Fruit fly (Drosophila melanogaster) whole organism, embryonic: ENCODE measurements around the gene gNacalpha.

ENCODE experiments used
- B-H1 ChIP-seq: fragments of 200-800 bp; sonication (Bioruptor generic); IDR thresholded peaks from 3 replicates; pipeline ENCODE4 v1.3.6; 2022; ENCODE audit warnings: missing biosample characterization, missing genetic modification characterization
- CG10321 ChIP-seq: fragments of 200-800 bp; sonication (Bioruptor generic); IDR thresholded peaks from 2 replicates; pipeline ENCODE4 v1.3.6; 2022; ENCODE audit warnings: missing biosample characterization, missing genetic modification characterization
- CG10565 ChIP-seq: fragments of 200-800 bp; sonication (Bioruptor generic); optimal IDR thresholded peaks from 3 replicates; lab custom pipeline; 2016; ENCODE audit warnings: missing biosample characterization, mild to moderate bottlenecking, missing genetic modification characterization
- CG11504 ChIP-seq: fragments of 200-800 bp; sonication (Bioruptor generic); optimal IDR thresholded peaks from 3 replicates; lab custom pipeline; 2019; ENCODE audit warnings: missing biosample characterization, mild to moderate bottlenecking, missing genetic modification characterization, moderate library complexity
- CG1603 ChIP-seq: fragments of 200-800 bp; sonication (Bioruptor generic); optimal IDR thresholded peaks from 2 replicates; lab custom pipeline; 2019; ENCODE audit warnings: missing biosample characterization, mild to moderate bottlenecking, missing genetic modification characterization, moderate library complexity
- CG16779 ChIP-seq: fragments of 200-800 bp; sonication (Bioruptor generic); IDR thresholded peaks from 2 replicates; pipeline ENCODE4 v1.3.6; 2022; ENCODE audit warnings: missing biosample characterization, missing genetic modification characterization
- CG16813 ChIP-seq: fragments of 200-800 bp; sonication (Bioruptor generic); IDR thresholded peaks from 3 replicates; pipeline ENCODE4 v1.3.6; 2022; ENCODE audit warnings: missing biosample characterization, missing genetic modification characterization; ENCODE audit not compliant: partially characterized antibody
- CG17186 ChIP-seq: fragments of 200-800 bp; sonication (Bioruptor generic); optimal IDR thresholded peaks from 3 replicates; lab custom pipeline; 2017; ENCODE audit warnings: missing biosample characterization, missing genetic modification reagents, missing genetic modification characterization
- CG17359 ChIP-seq: fragments of 200-800 bp; sonication (Bioruptor generic); optimal IDR thresholded peaks from 3 replicates; lab custom pipeline; 2018; ENCODE audit warnings: missing biosample characterization, mild to moderate bottlenecking, missing genetic modification characterization, moderate library complexity
- CG17568 ChIP-seq: fragments of 200-800 bp; sonication (Bioruptor generic); optimal IDR thresholded peaks from 2 replicates; lab custom pipeline; 2018; ENCODE audit warnings: missing biosample characterization, mild to moderate bottlenecking, missing genetic modification characterization, moderate library complexity
- CG18262 ChIP-seq: fragments of 200-800 bp; optimal IDR thresholded peaks from 3 replicates; lab custom pipeline; 2019; ENCODE audit warnings: missing biosample characterization, mild to moderate bottlenecking, missing genetic modification characterization, moderate library complexity
- CG2712 ChIP-seq: fragments of 200-800 bp; optimal IDR thresholded peaks from 3 replicates; lab custom pipeline; 2019; ENCODE audit warnings: missing biosample characterization, mild to moderate bottlenecking, missing genetic modification characterization, moderate library complexity
- CG30020 ChIP-seq: fragments of 200-800 bp; optimal IDR thresholded peaks from 2 replicates; lab custom pipeline; 2019; ENCODE audit warnings: missing biosample characterization, mild to moderate bottlenecking, missing genetic modification characterization, moderate library complexity
- CG3281 ChIP-seq: fragments of 200-800 bp; sonication (Bioruptor generic); optimal IDR thresholded peaks from 3 replicates; lab custom pipeline; 2017; ENCODE audit warnings: missing biosample characterization, mild to moderate bottlenecking, missing genetic modification characterization
- CG6654 ChIP-seq: fragments of 200-800 bp; sonication (Bioruptor generic); optimal IDR thresholded peaks from 2 replicates; lab custom pipeline; 2017; ENCODE audit warnings: missing biosample characterization, mild to moderate bottlenecking, missing genetic modification characterization
- CG6689 ChIP-seq: fragments of 200-800 bp; sonication (Bioruptor generic); IDR thresholded peaks from 2 replicates; pipeline ENCODE4 v1.3.6; 2022; ENCODE audit warnings: missing biosample characterization, missing genetic modification characterization
- CG6813 ChIP-seq: fragments of 200-800 bp; sonication (Bioruptor generic); optimal IDR thresholded peaks from 2 replicates; lab custom pipeline; 2017; ENCODE audit warnings: missing biosample characterization, missing genetic modification characterization, mild to moderate bottlenecking, moderate library complexity, missing genetic modification reagents
- CG7556 ChIP-seq: fragments of 200-800 bp; sonication (Bioruptor generic); optimal IDR thresholded peaks from 2 replicates; lab custom pipeline; 2017; ENCODE audit warnings: missing biosample characterization, mild to moderate bottlenecking, missing genetic modification characterization
- CG7786 ChIP-seq: fragments of 200-800 bp; sonication (Bioruptor generic); optimal IDR thresholded peaks from 2 replicates; lab custom pipeline; 2016; ENCODE audit warnings: missing biosample characterization, missing genetic modification characterization
- CG8290 ChIP-seq, 3 experiments: fragments of 200-800 bp; sonication (Bioruptor generic); optimal IDR thresholded peaks; 2 replicates each; lab custom pipeline; 2016 to 2019; ENCODE audit warnings: missing biosample characterization in 3 of 3, missing genetic modification characterization in 3 of 3, mild to moderate bottlenecking in 2 of 3, moderate library complexity in 1 of 3
- CG9797 ChIP-seq: fragments of 200-800 bp; sonication (Bioruptor generic); optimal IDR thresholded peaks from 3 replicates; lab custom pipeline; 2018; ENCODE audit warnings: missing biosample characterization, mild to moderate bottlenecking, missing genetic modification characterization
- D19A ChIP-seq: fragments of 200-800 bp; optimal IDR thresholded peaks from 3 replicates; lab custom pipeline; 2019; ENCODE audit warnings: missing biosample characterization, mild to moderate bottlenecking, missing genetic modification characterization, moderate library complexity
- Dfd ChIP-seq, 2 experiments: fragments of >200 bp; optimal IDR thresholded peaks; 2 replicates each; lab custom pipeline; 2017; ENCODE audit warnings: missing biosample characterization in 2 of 2, missing genetic modification characterization in 2 of 2
- Dip3 ChIP-seq: fragments of 200-800 bp; sonication (Bioruptor generic); optimal IDR thresholded peaks from 3 replicates; lab custom pipeline; 2016; ENCODE audit warnings: missing biosample characterization, missing genetic modification characterization
- Drgx ChIP-seq: fragments of 200-800 bp; sonication (Bioruptor generic); IDR thresholded peaks from 2 replicates; pipeline ENCODE4 v1.3.6; 2022; ENCODE audit warnings: missing biosample characterization, missing genetic modification characterization
- Ets65A ChIP-seq: fragments of 200-800 bp; sonication (Bioruptor generic); peaks from one replicate; lab custom pipeline; 2016; ENCODE audit warnings: missing biosample characterization, missing genetic modification characterization
- HLH4C ChIP-seq: fragments of 200-800 bp; sonication (Bioruptor generic); IDR thresholded peaks from 3 replicates; pipeline ENCODE4 v1.3.6; 2022; ENCODE audit warnings: missing biosample characterization, missing genetic modification characterization; ENCODE audit not compliant: partially characterized antibody
- NK7.1 ChIP-seq: fragments of 200-800 bp; sonication (Bioruptor generic); optimal IDR thresholded peaks from 3 replicates; lab custom pipeline; 2016; ENCODE audit warnings: missing biosample characterization, missing genetic modification characterization
- Poxn ChIP-seq: fragments of 200-800 bp; sonication (Bioruptor generic); IDR thresholded peaks from 2 replicates; pipeline ENCODE4 v1.3.6; 2022; ENCODE audit warnings: missing biosample characterization, missing genetic modification characterization
- Sox100B ChIP-seq: fragments of 200-800 bp; sonication (Bioruptor generic); optimal IDR thresholded peaks from 3 replicates; lab custom pipeline; 2018; ENCODE audit warnings: missing biosample characterization, mild to moderate bottlenecking, missing genetic modification characterization
- ara ChIP-seq: fragments of 200-800 bp; sonication (Bioruptor generic); IDR thresholded peaks from 2 replicates; pipeline ENCODE4 v1.3.6; 2022; ENCODE audit warnings: missing biosample characterization, missing genetic modification characterization
- az2 ChIP-seq: fragments of 200-800 bp; sonication (Bioruptor generic); optimal IDR thresholded peaks from 3 replicates; lab custom pipeline; 2016; ENCODE audit warnings: missing biosample characterization, missing genetic modification characterization
- corto ChIP-seq: fragments of 200-800 bp; sonication (Bioruptor generic); optimal IDR thresholded peaks from 2 replicates; lab custom pipeline; 2016; ENCODE audit warnings: missing biosample characterization, mild to moderate bottlenecking, missing genetic modification characterization, moderate library complexity
- crol ChIP-seq: fragments of 200-800 bp; sonication (Bioruptor generic); IDR thresholded peaks from 2 replicates; pipeline ENCODE4 v1.3.6; 2022; ENCODE audit warnings: missing biosample characterization, missing genetic modification characterization
- dmrt11E ChIP-seq: fragments of 200-800 bp; sonication (Bioruptor generic); optimal IDR thresholded peaks from 3 replicates; lab custom pipeline; 2018; ENCODE audit warnings: missing biosample characterization, mild to moderate bottlenecking, missing genetic modification characterization, moderate library complexity
- dysf ChIP-seq: fragments of 200-800 bp; sonication (Bioruptor generic); IDR thresholded peaks from 3 replicates; pipeline ENCODE4 v1.3.6; 2022; ENCODE audit warnings: missing biosample characterization, missing genetic modification characterization
- eve ChIP-seq, 2 experiments: fragments of >200 bp; optimal IDR thresholded peaks; 2 replicates each; lab custom pipeline; 2017; ENCODE audit warnings: missing biosample characterization in 2 of 2, missing genetic modification characterization in 2 of 2
- gro ChIP-seq: fragments of 200-800 bp; sonication (Bioruptor generic); optimal IDR thresholded peaks from 2 replicates; lab custom pipeline; 2016; ENCODE audit warnings: missing biosample characterization, missing genetic modification characterization
- her ChIP-seq: fragments of 200-800 bp; sonication (Bioruptor generic); optimal IDR thresholded peaks from 2 replicates; lab custom pipeline; 2016; ENCODE audit warnings: missing biosample characterization, missing genetic modification characterization
- inv ChIP-seq: fragments of 200-800 bp; sonication (Bioruptor generic); IDR thresholded peaks from 2 replicates; pipeline ENCODE4 v1.3.6; 2022; ENCODE audit warnings: missing biosample characterization, missing genetic modification characterization; ENCODE audit not compliant: partially characterized antibody
- knrl ChIP-seq: fragments of 200-800 bp; sonication (Bioruptor generic); IDR thresholded peaks from 3 replicates; pipeline ENCODE4 v1.3.6; 2022; ENCODE audit warnings: missing biosample characterization, missing genetic modification characterization; ENCODE audit not compliant: partially characterized antibody
- nmo ChIP-seq: fragments of 200-800 bp; sonication (Bioruptor generic); optimal IDR thresholded peaks from 2 replicates; lab custom pipeline; 2018; ENCODE audit warnings: missing biosample characterization, mild to moderate bottlenecking, missing genetic modification characterization, moderate library complexity
- nom ChIP-seq: fragments of 200-800 bp; sonication (Bioruptor generic); optimal IDR thresholded peaks from 2 replicates; lab custom pipeline; 2017; ENCODE audit warnings: missing biosample characterization, missing genetic modification characterization, mild to moderate bottlenecking, moderate library complexity, missing genetic modification reagents
- scrt ChIP-seq: fragments of 200-800 bp; sonication (Bioruptor generic); optimal IDR thresholded peaks from 2 replicates; lab custom pipeline; 2018; ENCODE audit warnings: missing biosample characterization, mild to moderate bottlenecking, missing genetic modification characterization, moderate library complexity
- slou ChIP-seq: fragments of 200-800 bp; sonication (Bioruptor generic); optimal IDR thresholded peaks from 3 replicates; lab custom pipeline; 2016; ENCODE audit warnings: missing biosample characterization, missing genetic modification characterization
- tll ChIP-seq, 2 experiments: fragments of 200-800 bp in 1 of 2; fragments of >200 bp in 1 of 2; sonication (Bioruptor generic) in 1 of 2; optimal IDR thresholded peaks; 2 replicates each; lab custom pipeline; 2017 to 2019; ENCODE audit warnings: missing biosample characterization in 2 of 2, missing genetic modification characterization in 2 of 2, mild to moderate bottlenecking in 1 of 2, moderate library complexity in 1 of 2
- toy ChIP-seq: fragments of 200-800 bp; sonication (Bioruptor generic); IDR thresholded peaks from 2 replicates; pipeline ENCODE4 v1.3.6; 2022; ENCODE audit warnings: missing biosample characterization, missing genetic modification characterization
- trem ChIP-seq: fragments of 200-800 bp; optimal IDR thresholded peaks from 3 replicates; lab custom pipeline; 2019; ENCODE audit warnings: missing biosample characterization, mild to moderate bottlenecking, missing genetic modification characterization, moderate library complexity
- tup ChIP-seq: fragments of 200-800 bp; sonication (Bioruptor generic); optimal IDR thresholded peaks from 2 replicates; lab custom pipeline; 2016; ENCODE audit warnings: missing biosample characterization, mild to moderate bottlenecking, missing genetic modification characterization, moderate library complexity
- vvl ChIP-seq: fragments of 200-800 bp; sonication (Bioruptor generic); IDR thresholded peaks from 2 replicates; pipeline ENCODE4 v1.3.6; 2022; ENCODE audit warnings: missing biosample characterization, missing genetic modification characterization

The gNacalpha gene

DNA sequence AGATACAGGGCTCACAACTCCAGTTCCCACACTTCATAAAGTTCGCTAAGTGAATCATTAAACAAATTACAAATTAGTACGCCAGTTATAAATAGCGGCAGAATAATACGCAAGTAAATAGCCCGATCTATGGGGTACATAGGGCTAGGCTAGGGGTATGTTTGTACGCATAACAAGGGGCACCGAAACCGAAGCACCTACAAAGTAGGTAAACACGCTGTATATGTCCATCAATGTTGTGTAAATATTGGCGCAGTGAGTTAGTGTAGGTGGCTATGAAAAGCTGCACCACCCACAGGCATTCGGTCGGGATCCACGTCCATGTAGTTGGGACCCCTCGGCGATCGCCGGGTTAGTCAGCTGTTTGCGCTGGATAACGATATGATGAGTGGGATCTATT, 35.1 kb downstream of the gNacalpha start (continued):
- TF ChIP-seq crol (GFP tag; lab: Robert Waterston, UW) (peak; percentile 67), eve (GFP tag; optimal IDR thresholded peaks at IDR 0.05; lab: Kevin White, UChicago) (no peak), CG10321 (GFP tag; lab: Robert Waterston, UW) (peak; percentile 66), CG6813 (GFP tag; lab: Kevin White, UChicago) (peak; percentile 98), Drgx (GFP tag; lab: Robert Waterston, UW) (peak; percentile 73), corto (GFP tag; lab: Kevin White, UChicago) (no peak), CG8290 (GFP tag; optimal IDR thresholded peaks at IDR 0.05; lab: Kevin White, UChicago) (peak; percentile 95), CG8290 (tag; optimal IDR thresholded peaks at IDR 0.05; lab: Kevin White, UChicago) (peak; percentile 97 to 98), D19A (tag; lab: Kevin White, UChicago) (peak; percentile 73), tll (GFP tag; optimal IDR thresholded peaks at IDR 0.05; lab: Kevin White, UChicago) (peak in 1 of 2 experiments; percentile 22), CG6654 (GFP tag; lab: Kevin White, UChicago) (peak; percentile 74), CG7786 (GFP tag; lab: Kevin White, UChicago) (peak; percentile 87), toy (GFP tag; lab: Robert Waterston, UW) (peak; percentile 86), CG2712 (tag; lab: Kevin White, UChicago) (peak; percentile 85), B-H1 (GFP tag; lab: Robert Waterston, UW) (peak; percentile 80; the same call in 1 of the 3 replicates), HLH4C (GFP tag; lab: Robert Waterston, UW) (no peak), Ets65A (peak; percentile 95), trem (tag; lab: Kevin White, UChicago) (peak; percentile 76), Sox100B (peak; percentile 94), CG11504 (tag; lab: Kevin White, UChicago) (peak; percentile 81), nom (GFP tag; lab: Kevin White, UChicago) (peak; percentile 52), CG17186 (peak; percentile 93), vvl (GFP tag; lab: Robert Waterston, UW) (peak; percentile 93), scrt (GFP tag; lab: Kevin White, UChicago) (peak; percentile 82), dysf (peak; percentile 75), CG3281 (GFP tag; lab: Kevin White, UChicago) (peak; percentile 90), CG17568 (GFP tag; lab: Kevin White, UChicago) (peak; percentile 96), ara (GFP tag; lab: Robert Waterston, UW) (peak; percentile 94), inv (GFP tag; lab: Robert Waterston, UW) (no peak), CG7556 (GFP tag; lab: Kevin White, UChicago) (peak; percentile 91), Dfd (GFP tag; optimal IDR thresholded peaks at IDR 0.05; lab: Kevin White, UChicago) (no peak), CG17359 (tag; lab: Kevin White, UChicago) (peak; percentile 96), CG9797 (GFP tag; lab: Kevin White, UChicago) (peak; percentile 59), CG18262 (tag; lab: Kevin White, UChicago) (peak; percentile 87), Poxn (GFP tag; lab: Robert Waterston, UW) (0 out of 2 replicates have a peak, but pooled peaks have one; percentile 46), tup (GFP tag; lab: Kevin White, UChicago) (peak; percentile 96), her (GFP tag; lab: Kevin White, UChicago) (peak; percentile 91), Dip3 (GFP tag; lab: Kevin White, UChicago) (peak; percentile 84), CG1603 (tag; lab: Kevin White, UChicago) (peak; percentile 96), dmrt11E (tag; lab: Kevin White, UChicago) (peak; percentile 88), CG10565 (GFP tag; lab: Kevin White, UChicago) (peak; percentile 83), az2 (GFP tag; lab: Kevin White, UChicago) (peak; percentile 66), gro (GFP tag; lab: Kevin White, UChicago) (peak; percentile 88), knrl (GFP tag; lab: Robert Waterston, UW) (no peak), slou (GFP tag; lab: Kevin White, UChicago) (peak; percentile 91), CG6689 (peak; percentile 87), CG16779 (peak; percentile 82), nmo (peak; percentile 56), CG30020 (peak; percentile 54), NK7.1 (GFP tag; lab: Kevin White, UChicago) (peak; percentile 95), CG16813 (no peak)
